Fruit fly (Drosophila melanogaster): ENCODE data around the gene CG7600.

DNA sequence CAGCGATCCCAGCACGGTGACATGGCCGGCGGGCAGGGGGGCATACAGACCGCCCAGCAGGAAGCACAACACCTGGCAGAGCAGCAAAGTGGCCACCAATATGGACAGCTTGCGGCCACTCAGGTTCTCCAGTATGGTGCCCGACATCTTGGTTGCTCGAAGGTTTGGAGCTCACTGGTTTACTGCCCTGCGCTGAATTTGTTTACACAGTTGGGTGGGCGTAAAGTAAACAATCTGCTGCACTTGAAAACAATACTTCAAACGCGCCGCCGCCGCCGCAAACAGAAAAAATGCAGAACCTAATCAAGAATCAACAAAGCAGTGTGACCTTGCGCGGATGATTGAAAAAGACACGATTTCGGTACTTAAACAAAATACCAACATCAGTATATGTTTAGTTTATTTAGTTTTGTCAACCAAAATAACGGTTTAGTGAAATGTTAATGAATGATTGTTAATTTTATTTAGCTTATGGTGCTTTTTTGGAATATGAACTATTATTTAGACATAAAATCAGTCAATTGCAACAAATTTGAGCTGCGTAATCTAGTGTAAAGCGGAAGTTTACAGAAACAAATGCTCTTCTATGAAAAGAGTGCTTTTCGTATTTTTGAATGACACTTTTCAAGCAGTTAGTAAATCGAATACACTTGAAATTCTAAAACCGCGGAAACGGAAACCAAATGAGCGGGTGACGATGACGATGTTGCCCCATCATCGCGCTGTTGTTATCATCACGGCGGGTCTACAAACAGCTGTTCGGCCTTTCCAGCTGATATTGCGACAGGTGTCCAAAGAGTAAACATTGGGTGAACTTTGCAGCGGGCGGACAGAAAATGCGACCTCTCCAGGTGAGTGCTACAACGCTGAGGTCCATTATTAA lies 41.0 kb upstream of the CG7600 start, which contains the start of the genes wls and Adck5:
- TF ChIP-seq gl (tag; optimal IDR thresholded peaks at IDR 0.05) (peak; percentile 38), CG13204 (GFP tag; optimal IDR thresholded peaks at IDR 0.05) (no peak), CG12605 (GFP tag; IDR thresholded peaks at IDR 0.05) (peak; percentile 64), CG10348 (GFP tag; IDR thresholded peaks at IDR 0.05) (no peak)

Data from whole organism, pupa.